Worm (Caenorhabditis elegans): Measurements from ENCODE around the gene srf-3.
A peak's percentile ranks its signal among the peaks of the same experiment; 100 is the strongest.

Gene srf-3

ce11 chrIV:12840873-12841272, 8.4 kb upstream of the srf-3 start:
- TF ChIP-seq unc-62 (GFP tag; optimal IDR thresholded peaks at IDR 0.05), result no peak
- TF ChIP-seq pha-4 (tag; optimal IDR thresholded peaks at IDR 0.05), result no peak
- no peak for TF ChIP-seq nhr-2 (tag; optimal IDR thresholded peaks at IDR 0.05)
- no peak for TF ChIP-seq sem-2 (GFP tag; optimal IDR thresholded peaks at IDR 0.05)
- TF ChIP-seq zip-8 (tag; optimal IDR thresholded peaks at IDR 0.05), result no peak
- no peak for TF ChIP-seq mab-5 (tag; optimal IDR thresholded peaks at IDR 0.05)
- no peak for TF ChIP-seq nhr-28 (tag; optimal IDR thresholded peaks at IDR 0.05)
- no peak for TF ChIP-seq ztf-11 (tag; optimal IDR thresholded peaks at IDR 0.05)
- no peak for TF ChIP-seq blmp-1 (tag; optimal IDR thresholded peaks at IDR 0.05)
- TF ChIP-seq cnd-1 (tag; optimal IDR thresholded peaks at IDR 0.05), result no peak
- TF ChIP-seq mls-2 (tag; optimal IDR thresholded peaks at IDR 0.05), result no peak
- TF ChIP-seq unc-120 (tag; optimal IDR thresholded peaks at IDR 0.05; ENCODE audit: poor library complexity, severe bottlenecking), result no peak
- no peak for TF ChIP-seq mep-1 (tag; optimal IDR thresholded peaks at IDR 0.05)
- TF ChIP-seq ceh-43 (GFP tag; optimal IDR thresholded peaks at IDR 0.05), result no peak

- no peak for TF ChIP-seq unc-120 (tag; optimal IDR thresholded peaks at IDR 0.05; ENCODE audit: poor library complexity, severe bottlenecking)
- TF ChIP-seq bed-3 (GFP tag; optimal IDR thresholded peaks at IDR 0.05), result no peak
- TF ChIP-seq pha-4 (tag; optimal IDR thresholded peaks at IDR 0.05), result no peak
- TF ChIP-seq tbx-8 (GFP tag; optimal IDR thresholded peaks at IDR 0.05), result no peak
- no peak for TF ChIP-seq ztf-11 (tag; optimal IDR thresholded peaks at IDR 0.05)
- no peak for TF ChIP-seq ham-2 (GFP tag; optimal IDR thresholded peaks at IDR 0.05)
- TF ChIP-seq ces-1 (GFP tag; optimal IDR thresholded peaks at IDR 0.05), result no peak
- TF ChIP-seq sem-2 (GFP tag; optimal IDR thresholded peaks at IDR 0.05), result no peak
- TF ChIP-seq nhr-12 (tag; optimal IDR thresholded peaks at IDR 0.05), result no peak
- TF ChIP-seq blmp-1 (tag; optimal IDR thresholded peaks at IDR 0.05), result no peak
- TF ChIP-seq nhr-2 (tag; optimal IDR thresholded peaks at IDR 0.05), result no peak
- TF ChIP-seq ceh-39 (tag; optimal IDR thresholded peaks at IDR 0.05), result no peak
- TF ChIP-seq lin-32 (GFP tag; optimal IDR thresholded peaks at IDR 0.05), result no peak
- no peak for TF ChIP-seq elt-3 (tag; optimal IDR thresholded peaks at IDR 0.05)
- no peak for TF ChIP-seq mab-5 (tag; optimal IDR thresholded peaks at IDR 0.05)
- no peak for TF ChIP-seq mep-1 (tag; optimal IDR thresholded peaks at IDR 0.05)
- TF ChIP-seq nhr-237 (tag; optimal IDR thresholded peaks at IDR 0.05), result no peak
These were observed 7.2 kb upstream of the srf-3 start for ce11 chrIV:12842121-12842520.

- TF ChIP-seq nhr-2 (tag; optimal IDR thresholded peaks at IDR 0.05) (no peak), ces-1 (GFP tag; optimal IDR thresholded peaks at IDR 0.05) (peak; percentile 75)
These were observed 6.4 kb upstream of the srf-3 start for ce11 chrIV:12842895-12843294.

ce11 chrIV:12845596-12845995, 3.7 kb upstream of the srf-3 start, which contains the start of gene txt-19:
Gene txt-19 (plus strand): TSS chrIV:12845899.
- TF ChIP-seq ces-1 (GFP tag; optimal IDR thresholded peaks at IDR 0.05) (peak; percentile 67), pha-4 (tag; optimal IDR thresholded peaks at IDR 0.05) (no peak)

- TF ChIP-seq lsy-2 (tag; optimal IDR thresholded peaks at IDR 0.05) (no peak), mab-5 (tag; optimal IDR thresholded peaks at IDR 0.05) (no peak), ceh-83 (GFP tag; optimal IDR thresholded peaks at IDR 0.05) (no peak), hlh-1 (tag; optimal IDR thresholded peaks at IDR 0.05) (peak; percentile 89), nhr-2 (tag; optimal IDR thresholded peaks at IDR 0.05) (peak; percentile 54), sem-2 (GFP tag; optimal IDR thresholded peaks at IDR 0.05) (no peak), cnd-1 (tag; optimal IDR thresholded peaks at IDR 0.05) (peak; percentile 74), unc-39 (tag; optimal IDR thresholded peaks at IDR 0.05) (no peak)
These were observed 5.2 kb downstream of the srf-3 start for ce11 chrIV:12854372-12855114.

- TF ChIP-seq ceh-43 (GFP tag; optimal IDR thresholded peaks at IDR 0.05), result no peak
- no peak for TF ChIP-seq lin-32 (GFP tag; optimal IDR thresholded peaks at IDR 0.05)
- no peak for TF ChIP-seq flh-1 (GFP tag; optimal IDR thresholded peaks at IDR 0.05)
- no peak for TF ChIP-seq mep-1 (tag; optimal IDR thresholded peaks at IDR 0.05)
- TF ChIP-seq elt-3 (tag; optimal IDR thresholded peaks at IDR 0.05), result no peak
- TF ChIP-seq lsy-2 (tag; optimal IDR thresholded peaks at IDR 0.05), result no peak
- no peak for TF ChIP-seq hlh-1 (tag; optimal IDR thresholded peaks at IDR 0.05)
- no peak for TF ChIP-seq blmp-1 (tag; optimal IDR thresholded peaks at IDR 0.05)
- TF ChIP-seq lin-13 (tag; optimal IDR thresholded peaks at IDR 0.05), result no peak
- TF ChIP-seq ceh-39 (tag; optimal IDR thresholded peaks at IDR 0.05), result no peak
These were observed 5.9 kb downstream of the srf-3 start, which contains the start of gene nstp-5 for ce11 chrIV:12855248-12855647. Gene nstp-5 (plus strand): TSS chrIV:12855548.

Data from whole organism, mixed stage, embryonic.